Worm (Caenorhabditis elegans): ENCODE measurements around the gene C17F4.11.

Gene C17F4.11

DNA sequence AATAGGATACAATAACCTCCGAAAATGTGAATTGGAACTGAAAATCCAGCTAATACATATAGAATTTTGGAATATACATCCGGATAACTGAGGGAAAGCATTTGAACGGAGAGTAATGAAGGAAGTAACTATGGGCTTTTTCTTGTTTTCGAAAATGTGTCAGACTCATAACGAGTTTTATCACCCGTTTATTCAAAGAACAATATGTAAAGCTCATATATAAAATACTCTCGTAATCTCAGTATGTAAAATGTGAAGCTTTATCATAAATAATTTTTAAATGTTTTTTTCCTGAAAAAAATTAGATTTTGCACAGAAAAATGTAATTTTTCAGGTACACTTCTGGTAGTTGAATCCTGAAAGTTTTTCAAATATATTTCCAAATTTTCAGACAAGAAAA lies 6.8 kb upstream of the C17F4.11 start, which contains the start of gene srh-297:
srh-297 (minus strand) TSS at position 101 of the 400 bp plus-strand sequence.
- no peak for TF ChIP-seq pbrm-1 (GFP tag; IDR thresholded peaks at IDR 0.05)
- no peak for TF ChIP-seq pha-4 (tag; optimal IDR thresholded peaks at IDR 0.05)
- TF ChIP-seq rpc-1 (optimal IDR thresholded peaks at IDR 0.05): no peak
- no peak for TF ChIP-seq rpc-1 (tag; optimal IDR thresholded peaks at IDR 0.05)
- no peak for TF ChIP-seq unc-62 (GFP tag; optimal IDR thresholded peaks at IDR 0.05)
- no peak for TF ChIP-seq F33H1.4 (GFP tag; IDR thresholded peaks at IDR 0.05)
- TF ChIP-seq egl-18 (GFP tag; IDR thresholded peaks at IDR 0.05): no peak
- TF ChIP-seq lin-26 (GFP tag; IDR thresholded peaks at IDR 0.05): no peak
- no peak for TF ChIP-seq hlh-12 (tag; optimal IDR thresholded peaks at IDR 0.05)
- no peak for TF ChIP-seq madf-10 (tag; optimal IDR thresholded peaks at IDR 0.05)
- TF ChIP-seq C06A6.2 (GFP tag; conservative IDR thresholded peaks at IDR 0.05): no peak
- TF ChIP-seq ztf-26 (tag; optimal IDR thresholded peaks at IDR 0.05): no peak
- no peak for TF ChIP-seq hlh-26 (GFP tag; conservative IDR thresholded peaks at IDR 0.05)

DNA sequence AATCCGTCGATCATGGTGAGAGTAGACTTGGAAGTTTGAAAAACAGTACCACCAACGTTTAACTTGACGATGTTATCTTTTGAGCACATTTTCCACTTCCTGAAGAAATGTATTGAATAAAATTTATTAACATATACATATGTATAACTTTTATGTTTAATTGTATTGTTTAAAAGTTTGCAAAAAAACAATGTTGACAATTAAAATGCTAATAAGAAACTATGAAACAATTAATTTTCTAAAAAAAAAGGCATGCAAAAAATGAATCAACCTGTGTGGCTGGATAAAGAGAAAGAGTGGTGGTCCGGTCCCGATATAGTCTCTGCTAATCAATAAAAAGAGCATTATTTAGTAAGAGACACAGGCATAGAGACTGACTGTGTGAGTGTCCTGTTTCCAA lies 2.5 kb upstream of the C17F4.11 start, which contains the start of gene C17F4.8:
C17F4.8 (minus strand) TSS at position 101 of the 400 bp plus-strand sequence.
- TF ChIP-seq attf-3 (GFP tag; conservative IDR thresholded peaks at IDR 0.05): no peak
- TF ChIP-seq F37B4.10 (GFP tag; IDR thresholded peaks at IDR 0.05): no peak
- no peak for TF ChIP-seq bed-1 (GFP tag; IDR thresholded peaks at IDR 0.05)
- TF ChIP-seq lsy-27 (tag; optimal IDR thresholded peaks at IDR 0.05; ENCODE audit: borderline replicate concordance, insufficient read depth): no peak
- no peak for TF ChIP-seq hmg-20 (GFP tag; IDR thresholded peaks at IDR 0.05)
- TF ChIP-seq die-1 (tag; optimal IDR thresholded peaks at IDR 0.05): no peak
- TF ChIP-seq T26A5.8 (tag; optimal IDR thresholded peaks at IDR 0.05): no peak
- TF ChIP-seq zim-3 (tag; optimal IDR thresholded peaks at IDR 0.05): no peak
- no peak for TF ChIP-seq nfyb-1 (GFP tag; IDR thresholded peaks at IDR 0.05)
- no peak for TF ChIP-seq F33H1.4 (GFP tag; IDR thresholded peaks at IDR 0.05)
- TF ChIP-seq egl-44 (GFP tag; IDR thresholded peaks at IDR 0.05): no peak
- TF ChIP-seq lin-54 (GFP tag; optimal IDR thresholded peaks at IDR 0.05): no peak
- no peak for TF ChIP-seq efl-1 (GFP tag; optimal IDR thresholded peaks at IDR 0.05)
- TF ChIP-seq lin-26 (GFP tag; IDR thresholded peaks at IDR 0.05): no peak
- TF ChIP-seq ztf-6 (GFP tag; IDR thresholded peaks at IDR 0.05): no peak
- no peak for TF ChIP-seq K11D2.4 (GFP tag; IDR thresholded peaks at IDR 0.05)
- TF ChIP-seq ztf-25 (GFP tag; IDR thresholded peaks at IDR 0.05): no peak
- no peak for TF ChIP-seq rpc-1 (optimal IDR thresholded peaks at IDR 0.05)
- no peak for TF ChIP-seq rpc-1 (tag; optimal IDR thresholded peaks at IDR 0.05)
- TF ChIP-seq sptf-2 (GFP tag; optimal IDR thresholded peaks at IDR 0.05): no peak
- no peak for TF ChIP-seq C06A6.2 (GFP tag; conservative IDR thresholded peaks at IDR 0.05)

DNA sequence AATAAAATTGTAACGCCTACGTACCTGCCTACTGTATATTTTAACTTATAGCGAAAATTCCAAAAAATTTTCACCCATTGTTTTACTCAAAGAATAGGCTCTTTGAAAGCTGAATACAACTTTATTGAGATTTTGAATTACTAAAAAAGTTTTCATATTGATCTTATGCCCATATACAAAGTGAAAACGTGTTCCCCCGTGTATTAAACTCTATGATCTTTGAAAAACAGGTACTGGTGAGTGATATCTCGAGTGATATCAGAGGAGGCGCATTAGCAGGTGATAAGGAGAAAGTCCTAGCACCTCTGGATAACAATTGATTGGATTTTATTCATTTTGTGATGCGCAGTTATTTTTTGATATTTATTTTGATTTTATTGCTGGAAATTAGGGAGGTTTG lies 2.9 kb downstream of the C17F4.11 start, which contains the start of gene C17F4.3:
C17F4.3 (plus strand) TSS at position 301 of the 400 bp plus-strand sequence.
- TF ChIP-seq pha-4 (tag; optimal IDR thresholded peaks at IDR 0.05) (no peak), T07F8.4 (tag; optimal IDR thresholded peaks at IDR 0.05) (no peak), Y53F4B.3 (GFP tag; IDR thresholded peaks at IDR 0.05) (no peak), madf-6 (GFP tag; IDR thresholded peaks at IDR 0.05) (no peak), aptf-3 (GFP tag; IDR thresholded peaks at IDR 0.05) (no peak), xnd-1 (tag; optimal IDR thresholded peaks at IDR 0.05) (no peak), mxl-1 (tag; optimal IDR thresholded peaks at IDR 0.05) (no peak), ccch-3 (GFP tag; optimal IDR thresholded peaks at IDR 0.05) (no peak), F57A8.1 (GFP tag; optimal IDR thresholded peaks at IDR 0.05) (no peak), nfya-2 (GFP tag; IDR thresholded peaks at IDR 0.05) (no peak), pbrm-1 (GFP tag; IDR thresholded peaks at IDR 0.05) (no peak), sdz-38 (tag; optimal IDR thresholded peaks at IDR 0.05) (no peak), ceh-79 (tag; optimal IDR thresholded peaks at IDR 0.05) (no peak), rec-8 (tag; optimal IDR thresholded peaks at IDR 0.05) (no peak), akir-1 (GFP tag; optimal IDR thresholded peaks at IDR 0.05) (no peak), tbp1 (GFP tag; optimal IDR thresholded peaks at IDR 0.05) (no peak), efl-1 (GFP tag; optimal IDR thresholded peaks at IDR 0.05) (no peak)
